Worm (Caenorhabditis elegans) whole organism, late embryonic: Measurements from ENCODE around the gene F40A3.4.

Experiments
- C38D4.7 ChIP-seq: fragments of 200-800 bp; sonication (Bioruptor generic); optimal IDR thresholded peaks from 2 replicates; lab custom pipeline; 2018; ENCODE audit warnings: mild to moderate bottlenecking, missing genetic modification characterization, moderate library complexity, missing compliant biosample characterization
- ets-4 ChIP-seq: sonication (generic microtip); optimal IDR thresholded peaks from 2 replicates; lab custom pipeline; 2016; ENCODE audit warnings: missing genetic modification characterization, missing compliant biosample characterization
- nhr-232 ChIP-seq: sonication (generic microtip); optimal IDR thresholded peaks from 2 replicates; lab custom pipeline; 2016; ENCODE audit warnings: missing genetic modification characterization, missing compliant biosample characterization

- TF ChIP-seq nhr-232 (tag; lab: Kevin White, UChicago) (no peak), ets-4 (tag; lab: Kevin White, UChicago) (no peak), C38D4.7 (GFP tag; lab: Kevin White, UChicago) (no peak)
Measured at ce11 chrV:7847687-7848086, 27.9 kb upstream of the F40A3.4 start.
